Fruit fly (Drosophila melanogaster) whole organism, embryonic: ENCODE data around the gene CG42558.

Experiments used
- Bgb ChIP-seq: fragments of 200-800 bp; sonication (Bioruptor generic); IDR thresholded peaks from 2 replicates; pipeline ENCODE4 v1.3.6; 2022; ENCODE audit warnings: missing biosample characterization, missing genetic modification characterization; ENCODE audit not compliant: partially characterized antibody
- Blimp-1 ChIP-seq: fragments of 200-800 bp; sonication (Bioruptor generic); optimal IDR thresholded peaks from 3 replicates; lab custom pipeline; 2018; ENCODE audit warnings: missing biosample characterization, missing genetic modification characterization, mild to moderate bottlenecking, moderate library complexity, missing genetic modification reagents
- CG11456 ChIP-seq: fragments of 200-800 bp; sonication (Bioruptor generic); IDR thresholded peaks from 3 replicates; pipeline ENCODE4 v1.3.6; 2022; ENCODE audit warnings: missing biosample characterization, missing genetic modification characterization
- CG12391 ChIP-seq: fragments of 200-800 bp; sonication (Bioruptor generic); optimal IDR thresholded peaks from 3 replicates; lab custom pipeline; 2018; ENCODE audit warnings: missing biosample characterization, mild to moderate bottlenecking, missing genetic modification characterization, moderate library complexity
- CG12659 ChIP-seq: fragments of 200-800 bp; sonication (Bioruptor generic); optimal IDR thresholded peaks from 3 replicates; lab custom pipeline; 2017; ENCODE audit warnings: mild to moderate bottlenecking, missing biosample characterization, missing genetic modification reagents, missing genetic modification characterization
- CG13287 ChIP-seq: fragments of 200-800 bp; sonication (Bioruptor generic); IDR thresholded peaks from 2 replicates; pipeline ENCODE4 v1.3.6; 2022; ENCODE audit warnings: missing biosample characterization, missing genetic modification characterization; ENCODE audit not compliant: partially characterized antibody
- CG14710 ChIP-seq: fragments of 200-800 bp; sonication (Bioruptor generic); optimal IDR thresholded peaks from 3 replicates; lab custom pipeline; 2019; ENCODE audit warnings: missing biosample characterization, mild to moderate bottlenecking, missing genetic modification characterization, moderate library complexity
- CG15696 ChIP-seq: fragments of 200-800 bp; sonication (Bioruptor generic); optimal IDR thresholded peaks from 2 replicates; lab custom pipeline; 2019; ENCODE audit warnings: missing biosample characterization, mild to moderate bottlenecking, missing genetic modification characterization, moderate library complexity
- CG16813 ChIP-seq: fragments of 200-800 bp; sonication (Bioruptor generic); IDR thresholded peaks from 3 replicates; pipeline ENCODE4 v1.3.6; 2022; ENCODE audit warnings: missing biosample characterization, missing genetic modification characterization; ENCODE audit not compliant: partially characterized antibody
- CG17829 ChIP-seq: fragments of 200-800 bp; optimal IDR thresholded peaks from 2 replicates; lab custom pipeline; 2019; ENCODE audit warnings: missing biosample characterization, mild to moderate bottlenecking, missing genetic modification characterization, moderate library complexity
- CG18011 ChIP-seq: fragments of 200-800 bp; sonication (Bioruptor generic); optimal IDR thresholded peaks from 2 replicates; lab custom pipeline; 2017; ENCODE audit warnings: missing biosample characterization, missing genetic modification characterization, mild to moderate bottlenecking, moderate library complexity, missing genotype
- CG2678 ChIP-seq: fragments of 200-800 bp; sonication (Bioruptor generic); optimal IDR thresholded peaks from 3 replicates; lab custom pipeline; 2019; ENCODE audit warnings: missing biosample characterization, mild to moderate bottlenecking, missing genetic modification characterization, moderate library complexity
- CG30403 ChIP-seq: fragments of 200-800 bp; sonication (Bioruptor generic); optimal IDR thresholded peaks from 3 replicates; lab custom pipeline; 2016; ENCODE audit warnings: missing biosample characterization, missing genetic modification characterization
- CG34376 ChIP-seq: fragments of 200-800 bp; sonication (Bioruptor generic); optimal IDR thresholded peaks from 2 replicates; lab custom pipeline; 2018; ENCODE audit warnings: missing biosample characterization, mild to moderate bottlenecking, missing genetic modification characterization
- CG3847 ChIP-seq: fragments of 200-800 bp; sonication (Bioruptor generic); IDR thresholded peaks from 2 replicates; pipeline ENCODE4 v1.3.6; 2022; ENCODE audit warnings: missing biosample characterization, missing genetic modification characterization
- CG42726 ChIP-seq: fragments of 200-800 bp; sonication (Bioruptor generic); IDR thresholded peaks from 2 replicates; pipeline ENCODE4 v1.3.6; 2022; ENCODE audit warnings: missing biosample characterization, missing genetic modification characterization; ENCODE audit not compliant: partially characterized antibody
- CG9817 ChIP-seq: fragments of 200-800 bp; sonication (Bioruptor generic); optimal IDR thresholded peaks from 2 replicates; lab custom pipeline; 2018; ENCODE audit warnings: missing biosample characterization, mild to moderate bottlenecking, missing genetic modification characterization, moderate library complexity
- CG9932 ChIP-seq: fragments of 200-800 bp; sonication (Bioruptor generic); IDR thresholded peaks from 2 replicates; pipeline ENCODE4 v1.3.6; 2022; ENCODE audit warnings: missing biosample characterization, missing genetic modification characterization
- CTCF ChIP-seq: fragments of 200-800 bp; sonication (Bioruptor generic); optimal IDR thresholded peaks from 2 replicates; lab custom pipeline; 2017; ENCODE audit warnings: missing biosample characterization, mild to moderate bottlenecking, missing genetic modification characterization, moderate library complexity
- Chrac-16 ChIP-seq: fragments of 200-800 bp; sonication (Bioruptor generic); optimal IDR thresholded peaks from 3 replicates; lab custom pipeline; 2016; ENCODE audit warnings: missing biosample characterization, missing genetic modification characterization
- Dek ChIP-seq: fragments of 200-800 bp; sonication (Bioruptor generic); optimal IDR thresholded peaks from 3 replicates; lab custom pipeline; 2019; ENCODE audit warnings: missing biosample characterization, mild to moderate bottlenecking, missing genetic modification characterization, moderate library complexity
- Eip74EF ChIP-seq, 2 experiments: fragments of 200-800 bp in 1 of 2; fragments of >200 bp in 1 of 2; sonication (Bioruptor generic) in 1 of 2; optimal IDR thresholded peaks; 2 replicates each; lab custom pipeline; 2017 to 2019; ENCODE audit warnings: missing biosample characterization in 2 of 2, missing genetic modification characterization in 2 of 2, mild to moderate bottlenecking in 1 of 2, moderate library complexity in 1 of 2
- Fer1 ChIP-seq: fragments of 200-800 bp; sonication (Bioruptor generic); optimal IDR thresholded peaks from 2 replicates; lab custom pipeline; 2017; ENCODE audit warnings: missing biosample characterization, mild to moderate bottlenecking, missing genetic modification characterization
- Fer3 ChIP-seq: fragments of 200-800 bp; sonication (Bioruptor generic); optimal IDR thresholded peaks from 2 replicates; lab custom pipeline; 2018; ENCODE audit warnings: missing biosample characterization, mild to moderate bottlenecking, missing genetic modification characterization, moderate library complexity
- HmgZ ChIP-seq: fragments of 200-800 bp; sonication (Bioruptor generic); optimal IDR thresholded peaks from 2 replicates; lab custom pipeline; 2018; ENCODE audit warnings: missing biosample characterization, mild to moderate bottlenecking, missing genetic modification characterization
- Hr3 ChIP-seq: fragments of 200-800 bp; sonication (Bioruptor generic); optimal IDR thresholded peaks from 3 replicates; lab custom pipeline; 2016; ENCODE audit warnings: missing biosample characterization, missing genetic modification characterization
- Hr51 ChIP-seq, 2 experiments: fragments of 200-800 bp; sonication (Bioruptor generic); optimal IDR thresholded peaks; 2 replicates in 1 of 2; 3 replicates in 1 of 2; lab custom pipeline; 2016 to 2018; ENCODE audit warnings: missing biosample characterization in 2 of 2, missing genetic modification characterization in 2 of 2, mild to moderate bottlenecking in 1 of 2, moderate library complexity in 1 of 2
- Lhr ChIP-seq: fragments of 200-800 bp; sonication (Bioruptor generic); optimal IDR thresholded peaks from 3 replicates; lab custom pipeline; 2017; ENCODE audit warnings: mild to moderate bottlenecking, missing biosample characterization, missing genetic modification reagents, missing genetic modification characterization
- MBD-R2 ChIP-seq: fragments of 200-800 bp; sonication (Bioruptor generic); IDR thresholded peaks from 2 replicates; pipeline ENCODE4 v1.3.6; 2022; ENCODE audit warnings: missing biosample characterization, missing genetic modification characterization
- Med ChIP-seq: fragments of 200-800 bp; sonication (Bioruptor generic); peaks from one replicate; lab custom pipeline; 2016; ENCODE audit warnings: missing biosample characterization, missing genetic modification characterization, mild to moderate bottlenecking, inconsistent platforms, moderate library complexity
- Myb ChIP-seq: fragments of 200-800 bp; sonication (Bioruptor generic); optimal IDR thresholded peaks from 2 replicates; lab custom pipeline; 2016; ENCODE audit warnings: missing biosample characterization, missing genetic modification characterization
- PHDP ChIP-seq: fragments of 200-800 bp; sonication (Bioruptor generic); optimal IDR thresholded peaks from 3 replicates; lab custom pipeline; 2018; ENCODE audit warnings: missing biosample characterization, mild to moderate bottlenecking, missing genetic modification characterization, moderate library complexity
- Sox100B ChIP-seq: fragments of 200-800 bp; sonication (Bioruptor generic); optimal IDR thresholded peaks from 3 replicates; lab custom pipeline; 2018; ENCODE audit warnings: missing biosample characterization, mild to moderate bottlenecking, missing genetic modification characterization
- amos ChIP-seq: fragments of 200-800 bp; sonication (Bioruptor generic); IDR thresholded peaks from 2 replicates; pipeline ENCODE4 v1.3.6; 2022; ENCODE audit warnings: missing biosample characterization, missing genetic modification characterization; ENCODE audit not compliant: partially characterized antibody
- chinmo ChIP-seq: fragments of 200-800 bp; sonication (Bioruptor generic); IDR thresholded peaks from 4 replicates; pipeline ENCODE4 v1.3.6; 2022; ENCODE audit warnings: missing biosample characterization, missing genetic modification characterization; ENCODE audit not compliant: partially characterized antibody
- ci ChIP-seq: fragments of 200-800 bp; sonication (Bioruptor generic); IDR thresholded peaks from 3 replicates; pipeline ENCODE4 v1.3.6; 2022; ENCODE audit warnings: missing biosample characterization, missing genetic modification characterization
- grau ChIP-seq: fragments of 200-800 bp; optimal IDR thresholded peaks from 3 replicates; lab custom pipeline; 2019; ENCODE audit warnings: missing biosample characterization, mild to moderate bottlenecking, missing genetic modification characterization, moderate library complexity
- gsb-n ChIP-seq: fragments of 200-800 bp; sonication (Bioruptor generic); optimal IDR thresholded peaks from 3 replicates; lab custom pipeline; 2018; ENCODE audit warnings: missing biosample characterization, mild to moderate bottlenecking, missing genetic modification characterization
- knrl ChIP-seq: fragments of 200-800 bp; sonication (Bioruptor generic); IDR thresholded peaks from 3 replicates; pipeline ENCODE4 v1.3.6; 2022; ENCODE audit warnings: missing biosample characterization, missing genetic modification characterization; ENCODE audit not compliant: partially characterized antibody
- nmo ChIP-seq: fragments of 200-800 bp; sonication (Bioruptor generic); optimal IDR thresholded peaks from 2 replicates; lab custom pipeline; 2018; ENCODE audit warnings: missing biosample characterization, mild to moderate bottlenecking, missing genetic modification characterization, moderate library complexity
- pita ChIP-seq: fragments of 200-800 bp; sonication (Bioruptor generic); optimal IDR thresholded peaks from 2 replicates; lab custom pipeline; 2017; ENCODE audit warnings: missing biosample characterization, mild to moderate bottlenecking, missing genetic modification characterization
- pnt ChIP-seq: fragments of 200-800 bp; sonication (Bioruptor generic); optimal IDR thresholded peaks from 3 replicates; lab custom pipeline; 2016; ENCODE audit warnings: missing biosample characterization, missing genetic modification characterization
- slbo ChIP-seq: fragments of 200-800 bp; sonication (Bioruptor generic); IDR thresholded peaks from 2 replicates; pipeline ENCODE4 v1.3.6; 2022; ENCODE audit warnings: missing biosample characterization, missing genetic modification characterization
- stwl ChIP-seq: fragments of 200-800 bp; sonication (Bioruptor generic); optimal IDR thresholded peaks from 3 replicates; lab custom pipeline; 2018; ENCODE audit warnings: missing biosample characterization, mild to moderate bottlenecking, missing genetic modification characterization, moderate library complexity
- tin ChIP-seq: fragments of 200-800 bp; sonication (Bioruptor generic); optimal IDR thresholded peaks from 3 replicates; lab custom pipeline; 2016; ENCODE audit warnings: missing biosample characterization, missing genetic modification characterization
- trem ChIP-seq: fragments of 200-800 bp; optimal IDR thresholded peaks from 3 replicates; lab custom pipeline; 2019; ENCODE audit warnings: missing biosample characterization, mild to moderate bottlenecking, missing genetic modification characterization, moderate library complexity
- tx ChIP-seq: fragments of 200-800 bp; sonication (Bioruptor generic); optimal IDR thresholded peaks from 2 replicates; lab custom pipeline; 2016; ENCODE audit warnings: missing biosample characterization, missing genetic modification characterization
- zen ChIP-seq: fragments of 200-800 bp; sonication (Bioruptor generic); optimal IDR thresholded peaks from 3 replicates; lab custom pipeline; 2018; ENCODE audit warnings: missing biosample characterization, mild to moderate bottlenecking, missing genetic modification characterization, moderate library complexity

Gene CG42558

dm6 chr3R:29903775-29904356 is 29.2 kb upstream of the CG42558 start, which contains the start of gene CG15517 (continued):
- peak in 1 of 2 experiments; percentile 9 for TF ChIP-seq Hr51 (GFP tag; optimal IDR thresholded peaks at IDR 0.05; lab: Kevin White, UChicago)
- no peak for TF ChIP-seq tin
- peak; percentile 3 for TF ChIP-seq trem
- TF ChIP-seq stwl (tag; lab: Kevin White, UChicago): peak; percentile 86
- peak; percentile 14 for TF ChIP-seq PHDP (tag; lab: Kevin White, UChicago)
- TF ChIP-seq tx (GFP tag; lab: Kevin White, UChicago): no peak
- TF ChIP-seq HmgZ (tag; lab: Kevin White, UChicago): peak; percentile 52
- TF ChIP-seq nmo: peak; percentile 21
- peak; percentile 3 for TF ChIP-seq pita (GFP tag; lab: Kevin White, UChicago)
- TF ChIP-seq zen: peak; percentile 35
- peak; percentile 95 for TF ChIP-seq CTCF (GFP tag; lab: Kevin White, UChicago)
- no peak for TF ChIP-seq pnt (GFP tag; lab: Kevin White, UChicago)
- TF ChIP-seq CG11456 (GFP tag; lab: Robert Waterston, UW): peak; percentile 58; the same call in 1 of the 3 replicates
- peak; percentile 0 for TF ChIP-seq Myb (GFP tag; lab: Kevin White, UChicago)
- peak; percentile 36 for TF ChIP-seq Chrac-16 (GFP tag; lab: Kevin White, UChicago)
- TF ChIP-seq CG16813 (GFP tag; lab: Robert Waterston, UW): peak; percentile 58
- peak; percentile 17 for TF ChIP-seq CG12659 (GFP tag; lab: Kevin White, UChicago)
- no peak for TF ChIP-seq gsb-n (tag; lab: Kevin White, UChicago)
- peak; percentile 29 for TF ChIP-seq Lhr (GFP tag; lab: Kevin White, UChicago)
- peak; percentile 30 for TF ChIP-seq CG17829
- TF ChIP-seq Blimp-1 (GFP tag; lab: Kevin White, UChicago): peak; percentile 6
- TF ChIP-seq CG2678 (tag; lab: Kevin White, UChicago): peak; percentile 15
- peak; percentile 67; the same call in 1 of the 2 replicates for TF ChIP-seq amos (GFP tag; lab: Robert Waterston, UW)
- peak; percentile 66 for TF ChIP-seq Med (GFP tag; lab: Kevin White, UChicago)
- TF ChIP-seq CG18011: peak; percentile 97
- TF ChIP-seq CG14710 (tag; lab: Kevin White, UChicago): peak; percentile 19
- TF ChIP-seq Sox100B (GFP tag; lab: Kevin White, UChicago): no peak
- peak; percentile 13 for TF ChIP-seq Fer1
- peak; percentile 66; the same call in 1 of the 3 replicates for TF ChIP-seq knrl
- peak; percentile 66; the same call in 1 of the 4 replicates for TF ChIP-seq chinmo (GFP tag; lab: Robert Waterston, UW)
- peak; percentile 61 for TF ChIP-seq CG42726 (GFP tag; lab: Robert Waterston, UW)
- TF ChIP-seq CG9932: peak; percentile 54
- TF ChIP-seq Hr3 (GFP tag; lab: Kevin White, UChicago): peak; percentile 2
- peak; percentile 17 for TF ChIP-seq Fer3 (tag; lab: Kevin White, UChicago)
- peak; percentile 29; the same call in 1 of the 2 replicates for TF ChIP-seq MBD-R2 (GFP tag; lab: Robert Waterston, UW)
- peak; percentile 19 for TF ChIP-seq CG15696 (tag; lab: Kevin White, UChicago)
- peak; percentile 8; the same call in 1 of the 2 replicates for TF ChIP-seq CG13287
- no peak for TF ChIP-seq ci (GFP tag; lab: Robert Waterston, UW)
- peak; percentile 32 for TF ChIP-seq CG9817 (tag; lab: Kevin White, UChicago)
- peak; percentile 32 for TF ChIP-seq grau (tag; lab: Kevin White, UChicago)
- TF ChIP-seq CG12391 (tag; lab: Kevin White, UChicago): peak; percentile 3
- TF ChIP-seq CG3847 (GFP tag; lab: Robert Waterston, UW): 0 out of 2 replicates have a peak, but pooled peaks have one; percentile 9
- TF ChIP-seq Eip74EF (GFP tag; optimal IDR thresholded peaks at IDR 0.05; lab: Kevin White, UChicago): no peak
- peak; percentile 9 for TF ChIP-seq CG30403 (GFP tag; lab: Kevin White, UChicago)
- no peak for TF ChIP-seq CG34376
- peak; percentile 62 for TF ChIP-seq Dek (tag; lab: Kevin White, UChicago)
- peak; percentile 55 for TF ChIP-seq slbo (GFP tag; lab: Robert Waterston, UW)
- peak; percentile 73 for TF ChIP-seq Bgb (GFP tag; lab: Robert Waterston, UW)
